Worm (Caenorhabditis elegans) whole organism, L2 larva: ENCODE measurements around the gene Y105C5A.1268.

Experiments
- sma-3 ChIP-seq: sonication (generic microtip); optimal IDR thresholded peaks from 2 replicates; lab custom pipeline; 2016; ENCODE audit warnings: missing genetic modification reagents, missing genetic modification characterization, missing compliant biosample characterization
- snpc-4 ChIP-seq: fragments of 150-350 bp; optimal IDR thresholded peaks from 2 replicates; lab custom pipeline; 2014; ENCODE audit warnings: missing biosample characterization, missing genetic modification characterization

Y105C5A.1268 gene

ce11 chrIV:15604194-15604593, 42.1 kb downstream of the Y105C5A.1268 start:
- TF ChIP-seq sma-3 (no peak), snpc-4 (tag; lab: Kevin White, UChicago) (peak; percentile 55)
